Fruit fly (Drosophila melanogaster): ENCODE data around the gene to.

DNA sequence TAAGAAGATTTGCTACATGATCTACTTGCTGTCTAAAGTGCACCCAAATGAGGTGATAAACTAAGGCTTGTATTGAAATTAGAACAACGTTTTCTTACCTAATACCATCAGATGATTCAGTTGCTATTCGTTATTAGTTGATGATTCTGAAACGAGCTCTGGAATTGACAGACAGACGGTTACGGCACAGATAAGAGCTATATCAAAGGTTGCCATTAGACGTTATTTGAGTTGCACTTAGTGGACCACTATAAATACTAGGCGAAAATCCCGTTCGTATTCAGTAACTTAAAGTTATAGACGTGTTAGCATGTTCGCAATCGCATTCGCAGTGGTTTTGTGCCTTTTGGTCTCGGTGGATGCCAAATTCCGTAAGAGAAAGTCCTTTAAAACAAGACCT is at the start of gene to:
- no peak for TF ChIP-seq dl (GFP tag; optimal IDR thresholded peaks at IDR 0.05; ENCODE audit: insufficient read depth in 1 of 2, partially characterized antibody in 2 of 2)
- no peak for TF ChIP-seq Myc (optimal IDR thresholded peaks at IDR 0.05)
- no peak for TF ChIP-seq usp (GFP tag; optimal IDR thresholded peaks at IDR 0.05)

All from whole organism, wandering third instar larva.